Worm (Caenorhabditis elegans) whole organism, mixed stage, embryonic: ENCODE results near the gene nhr-20.

Source experiments
- elt-1 ChIP-seq: sonication (generic microtip); optimal IDR thresholded peaks from 2 replicates; lab custom pipeline; 2017; ENCODE audit warnings: missing genetic modification characterization, mild to moderate bottlenecking, missing compliant biosample characterization, antibody characterized with exemption, moderate library complexity, borderline replicate concordance; ENCODE audit not compliant: insufficient read depth
- elt-3 ChIP-seq: fragments of 150-350 bp; optimal IDR thresholded peaks from 2 replicates; lab custom pipeline; 2014; ENCODE audit warnings: missing biosample characterization, missing genetic modification characterization
- mab-5 ChIP-seq: fragments of 150-350 bp; optimal IDR thresholded peaks from 2 replicates; lab custom pipeline; 2014; ENCODE audit warnings: missing biosample characterization, missing genetic modification characterization
- nhr-28 ChIP-seq: fragments of 150-350 bp; optimal IDR thresholded peaks from 2 replicates; lab custom pipeline; 2014; ENCODE audit warnings: missing biosample characterization, missing genetic modification characterization
- pha-4 ChIP-seq: fragments of 150-350 bp; optimal IDR thresholded peaks from 2 replicates; lab custom pipeline; 2018; ENCODE audit warnings: missing biosample characterization, missing genetic modification reagents, missing genetic modification characterization
- sptf-1 ChIP-seq: sonication (generic microtip); optimal IDR thresholded peaks from 2 replicates; lab custom pipeline; 2017; ENCODE audit warnings: mild to moderate bottlenecking, missing genetic modification characterization, moderate library complexity, missing compliant biosample characterization
- unc-120 ChIP-seq: sonication (generic microtip); optimal IDR thresholded peaks from 2 replicates; lab custom pipeline; 2017; ENCODE audit warnings: missing genetic modification characterization, missing compliant biosample characterization; ENCODE audit not compliant: poor library complexity, severe bottlenecking
- unc-39 ChIP-seq: fragments of 150-350 bp; optimal IDR thresholded peaks from 2 replicates; lab custom pipeline; 2014; ENCODE audit warnings: missing biosample characterization, missing genetic modification characterization
- unc-62 ChIP-seq: fragments of 150-350 bp; optimal IDR thresholded peaks from 2 replicates; lab custom pipeline; 2014; ENCODE audit warnings: missing biosample characterization, missing genetic modification reagents, missing genetic modification characterization
- ztf-11 ChIP-seq: fragments of 150-350 bp; optimal IDR thresholded peaks from 2 replicates; lab custom pipeline; 2014; ENCODE audit warnings: missing biosample characterization, missing genetic modification characterization

DNA sequence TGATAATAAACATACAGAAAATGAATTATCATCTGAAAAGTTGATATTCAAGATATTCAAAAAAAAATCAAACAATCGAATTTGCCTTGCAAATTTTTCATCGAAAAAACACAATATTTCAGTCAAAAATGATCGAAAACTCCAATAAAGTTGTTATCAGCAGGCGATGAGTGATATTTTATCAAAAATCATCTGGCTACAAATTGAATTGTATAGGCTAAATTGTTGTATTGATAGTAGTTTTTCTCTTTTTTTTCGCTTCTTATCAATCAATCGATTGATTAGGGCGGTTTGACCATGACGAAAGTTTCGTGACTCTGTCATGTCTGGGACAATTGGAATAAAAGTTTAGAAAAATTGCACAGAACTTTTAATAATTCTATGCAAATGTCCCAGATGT lies 7.1 kb upstream of the nhr-20 start:
- TF ChIP-seq pha-4 (tag; lab: Kevin White, UChicago): no peak
- no peak for TF ChIP-seq sptf-1 (tag; lab: Kevin White, UChicago)
- TF ChIP-seq mab-5 (tag; lab: Kevin White, UChicago): no peak
- no peak for TF ChIP-seq ztf-11
- no peak for TF ChIP-seq unc-39 (tag; lab: Kevin White, UChicago)
- no peak for TF ChIP-seq unc-62 (GFP tag; lab: Kevin White, UChicago)
- TF ChIP-seq elt-1 (tag; lab: Kevin White, UChicago): no peak
- TF ChIP-seq nhr-28 (tag; lab: Kevin White, UChicago): no peak
- no peak for TF ChIP-seq elt-3 (tag; lab: Kevin White, UChicago)
- TF ChIP-seq unc-120 (tag; lab: Kevin White, UChicago): no peak
